Fruit fly (Drosophila melanogaster): ENCODE measurements around the gene CG14564.

CG14564 gene

DNA sequence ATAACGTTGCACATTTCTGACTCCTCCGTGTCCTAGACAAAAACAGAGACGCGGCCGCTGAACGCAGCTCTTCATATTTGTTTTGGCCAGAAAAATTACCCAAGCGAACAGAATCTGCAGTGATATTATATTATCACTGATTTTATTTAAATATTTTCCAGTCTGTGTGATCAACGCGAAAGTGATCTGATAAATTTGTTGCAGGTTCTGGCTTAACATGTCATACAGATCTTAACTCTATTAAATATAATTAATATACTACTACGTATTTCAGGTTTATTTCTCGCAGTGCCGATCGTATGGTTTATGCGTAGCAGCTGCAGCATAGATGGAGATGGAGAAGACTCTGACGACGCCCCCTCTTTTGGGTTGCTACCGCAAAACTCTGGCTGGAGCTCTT is 36.1 kb upstream of the CG14564 start (continued):
- TF ChIP-seq CG4318 (GFP tag; optimal IDR thresholded peaks at IDR 0.05) (no peak), CG7368 (GFP tag; optimal IDR thresholded peaks at IDR 0.05) (no peak), Met (GFP tag; optimal IDR thresholded peaks at IDR 0.05) (peak; percentile 41), acj6 (GFP tag; optimal IDR thresholded peaks at IDR 0.05) (peak; percentile 49), fd59A (GFP tag; optimal IDR thresholded peaks at IDR 0.05) (peak; percentile 69), Eip78C (GFP tag) (peak; percentile 77), CG32006 (GFP tag; optimal IDR thresholded peaks at IDR 0.05) (peak; percentile 25), fkh (GFP tag; optimal IDR thresholded peaks at IDR 0.05) (no peak), spab (GFP tag; optimal IDR thresholded peaks at IDR 0.05) (peak; percentile 55), Hr38 (GFP tag; optimal IDR thresholded peaks at IDR 0.05) (no peak), esn (GFP tag; optimal IDR thresholded peaks at IDR 0.05) (peak; percentile 41), lz (GFP tag; optimal IDR thresholded peaks at IDR 0.05) (no peak), Sox102F (GFP tag; optimal IDR thresholded peaks at IDR 0.05) (peak; percentile 16), CG6276 (GFP tag; optimal IDR thresholded peaks at IDR 0.05) (no peak), CG16779 (tag; optimal IDR thresholded peaks at IDR 0.05) (no peak), fd85E (GFP tag; optimal IDR thresholded peaks at IDR 0.05) (no peak), CG31627 (GFP tag; optimal IDR thresholded peaks at IDR 0.05) (no peak), CG11762 (GFP tag; optimal IDR thresholded peaks at IDR 0.05; ENCODE audit: insufficient read depth) (no peak), CG11902 (GFP tag; optimal IDR thresholded peaks at IDR 0.05) (no peak), Ets96B (tag; optimal IDR thresholded peaks at IDR 0.05) (peak; percentile 77)

DNA sequence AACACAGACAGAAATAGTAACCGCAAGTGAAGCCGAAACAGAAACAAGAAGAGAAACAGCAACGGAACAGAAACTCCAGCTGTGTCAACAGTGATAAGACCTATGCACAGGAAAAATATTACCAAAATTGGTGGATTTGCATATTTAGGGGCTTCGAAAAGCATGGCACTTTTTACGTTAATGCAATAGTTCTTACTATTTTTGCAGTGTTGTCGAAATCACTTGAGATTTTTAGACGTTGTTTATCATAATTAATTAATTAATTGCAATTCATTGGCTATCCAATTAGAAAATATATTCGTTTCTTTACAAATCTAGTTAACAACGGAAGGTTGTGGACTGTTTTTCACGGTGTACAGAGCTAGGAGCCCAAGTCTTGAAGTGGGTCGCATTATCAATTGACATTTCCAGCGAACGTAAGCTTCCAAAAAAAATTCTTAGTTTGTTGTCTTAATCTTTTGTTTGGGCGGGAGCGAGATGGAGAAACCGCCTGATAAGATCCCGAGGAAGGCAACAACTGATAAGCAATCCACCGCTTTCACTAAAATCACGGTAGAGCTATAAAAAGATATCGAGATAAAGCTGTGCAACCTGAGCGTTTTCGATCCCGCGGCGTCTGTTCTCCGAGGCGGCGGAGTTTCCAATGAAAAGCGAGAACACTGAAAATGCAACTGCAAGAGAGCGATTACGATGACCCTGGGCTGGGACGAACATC is 29.8 kb upstream of the CG14564 start:
- TF ChIP-seq Gug (GFP tag; IDR thresholded peaks at IDR 0.05) (no peak), Lpt (GFP tag; optimal IDR thresholded peaks at IDR 0.05) (no peak), CG34406 (GFP tag; optimal IDR thresholded peaks at IDR 0.05) (no peak), CG8632 (GFP tag; optimal IDR thresholded peaks at IDR 0.05) (no peak), pdm3 (GFP tag; optimal IDR thresholded peaks at IDR 0.05) (no peak), Eip78C (GFP tag) (peak; percentile 47), CG9139 (GFP tag; optimal IDR thresholded peaks at IDR 0.05) (no peak), CG11902 (GFP tag; optimal IDR thresholded peaks at IDR 0.05) (no peak), CG10631 (GFP tag; optimal IDR thresholded peaks at IDR 0.05) (no peak), CG4318 (GFP tag; optimal IDR thresholded peaks at IDR 0.05) (no peak), CG6792 (GFP tag; optimal IDR thresholded peaks at IDR 0.05) (no peak), CG10669 (GFP tag; optimal IDR thresholded peaks at IDR 0.05) (no peak), svp (GFP tag) (peak; percentile 62), Eip75B (GFP tag; optimal IDR thresholded peaks at IDR 0.05) (no peak), fkh (GFP tag; optimal IDR thresholded peaks at IDR 0.05) (peak; percentile 51), dsx (GFP tag; optimal IDR thresholded peaks at IDR 0.05; ENCODE audit: poor library complexity, severe bottlenecking) (no peak)

DNA sequence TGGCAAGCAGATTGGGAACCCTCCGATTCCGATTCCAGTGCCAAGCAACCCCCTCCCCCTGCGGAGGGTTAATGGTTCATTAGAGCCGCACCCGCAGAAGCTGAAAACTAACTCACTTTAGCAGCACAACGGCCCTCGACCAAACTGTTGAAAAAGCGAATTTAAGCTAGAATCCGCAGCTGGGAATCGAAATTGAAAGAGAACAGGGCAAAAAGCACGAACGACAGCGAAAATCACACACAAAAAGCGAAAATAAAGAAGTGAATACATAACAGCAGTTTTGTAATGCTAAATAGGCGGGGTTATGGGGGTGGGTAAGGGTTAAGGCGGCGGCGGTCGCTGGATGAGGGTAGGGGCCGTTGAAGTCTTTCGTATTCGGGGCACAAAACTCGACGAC is 29.2 kb upstream of the CG14564 start:
- TF ChIP-seq CG9139 (GFP tag; optimal IDR thresholded peaks at IDR 0.05), result no peak
- TF ChIP-seq Met (GFP tag; optimal IDR thresholded peaks at IDR 0.05), result no peak
- no peak for TF ChIP-seq Sox102F (GFP tag; optimal IDR thresholded peaks at IDR 0.05)
- TF ChIP-seq CG32006 (GFP tag; optimal IDR thresholded peaks at IDR 0.05), result no peak
- no peak for TF ChIP-seq Smox (GFP tag; optimal IDR thresholded peaks at IDR 0.05)
- no peak for TF ChIP-seq CG15336 (GFP tag; IDR thresholded peaks at IDR 0.05)
- no peak for TF ChIP-seq Hr4 (GFP tag; optimal IDR thresholded peaks at IDR 0.05)
- no peak for TF ChIP-seq CG11762 (GFP tag; optimal IDR thresholded peaks at IDR 0.05; ENCODE audit: insufficient read depth)
- no peak for TF ChIP-seq eg (GFP tag; IDR thresholded peaks at IDR 0.05)
- no peak for TF ChIP-seq CG10631 (GFP tag; optimal IDR thresholded peaks at IDR 0.05)
- TF ChIP-seq Blimp-1 (GFP tag; optimal IDR thresholded peaks at IDR 0.05), result no peak
- TF ChIP-seq CG4318 (GFP tag; optimal IDR thresholded peaks at IDR 0.05), result no peak
- TF ChIP-seq dac (GFP tag; optimal IDR thresholded peaks at IDR 0.05), result no peak
- no peak for TF ChIP-seq CG6854 (GFP tag; optimal IDR thresholded peaks at IDR 0.05)
- no peak for TF ChIP-seq topi (GFP tag; optimal IDR thresholded peaks at IDR 0.05)
- TF ChIP-seq Sox14 (GFP tag; optimal IDR thresholded peaks at IDR 0.05), result no peak
- TF ChIP-seq spab (GFP tag; optimal IDR thresholded peaks at IDR 0.05), result no peak
- TF ChIP-seq CG34406 (GFP tag; optimal IDR thresholded peaks at IDR 0.05), result no peak
- TF ChIP-seq CG11294 (GFP tag; IDR thresholded peaks at IDR 0.05), result no peak
- no peak for TF ChIP-seq achi (GFP tag; optimal IDR thresholded peaks at IDR 0.05)

Data from whole organism, prepupa.